Fruit fly (Drosophila melanogaster) whole organism, prepupa: Measurements from ENCODE around the gene Cpr76Bb.

ENCODE experiments used
- Blimp-1 ChIP-seq: fragments of 200-800 bp; sonication (Bioruptor generic); optimal IDR thresholded peaks from 3 replicates; lab custom pipeline; 2017; ENCODE audit warnings: missing biosample characterization, missing genetic modification characterization, mild to moderate bottlenecking, moderate library complexity, missing genetic modification reagents
- CG10631 ChIP-seq: fragments of 200-800 bp; sonication (Bioruptor generic); optimal IDR thresholded peaks from 2 replicates; lab custom pipeline; 2016; ENCODE audit warnings: missing biosample characterization, missing genetic modification characterization
- CG10669 ChIP-seq: fragments of 200-800 bp; sonication (Bioruptor generic); optimal IDR thresholded peaks from 3 replicates; lab custom pipeline; 2018; ENCODE audit warnings: missing biosample characterization, mild to moderate bottlenecking, missing genetic modification characterization, moderate library complexity
- CG11294 ChIP-seq: fragments of 200-800 bp; sonication (Bioruptor generic); IDR thresholded peaks from 2 replicates; pipeline ENCODE4 v1.3.6; 2022; ENCODE audit warnings: missing biosample characterization, missing genetic modification characterization
- CG15336 ChIP-seq: fragments of 200-800 bp; sonication (Bioruptor generic); IDR thresholded peaks from 2 replicates; pipeline ENCODE4 v1.3.6; 2022; ENCODE audit warnings: missing biosample characterization, missing genetic modification characterization
- CG16779 ChIP-seq: fragments of 200-800 bp; sonication (Bioruptor generic); optimal IDR thresholded peaks from 3 replicates; lab custom pipeline; 2017; ENCODE audit warnings: missing biosample characterization, mild to moderate bottlenecking, missing genetic modification characterization
- CG3032 ChIP-seq: fragments of 200-800 bp; optimal IDR thresholded peaks from 2 replicates; lab custom pipeline; 2019; ENCODE audit warnings: missing biosample characterization, mild to moderate bottlenecking, missing genetic modification characterization, moderate library complexity
- CG31627 ChIP-seq: fragments of 200-800 bp; sonication (Bioruptor generic); optimal IDR thresholded peaks from 3 replicates; lab custom pipeline; 2016; ENCODE audit warnings: missing biosample characterization, missing genetic modification characterization
- CG32006 ChIP-seq: fragments of 200-800 bp; sonication (Bioruptor generic); optimal IDR thresholded peaks from 3 replicates; lab custom pipeline; 2017; ENCODE audit warnings: missing biosample characterization, mild to moderate bottlenecking, missing genetic modification characterization
- CG34406 ChIP-seq: fragments of 200-800 bp; sonication (Bioruptor generic); optimal IDR thresholded peaks from 3 replicates; lab custom pipeline; 2016; ENCODE audit warnings: missing biosample characterization, missing genetic modification characterization
- CG3919 ChIP-seq: fragments of 200-800 bp; sonication (Bioruptor generic); optimal IDR thresholded peaks from 3 replicates; lab custom pipeline; 2016; ENCODE audit warnings: missing biosample characterization, missing genetic modification characterization
- CG4318 ChIP-seq: fragments of 200-800 bp; sonication (Bioruptor generic); optimal IDR thresholded peaks from 3 replicates; lab custom pipeline; 2017; ENCODE audit warnings: missing biosample characterization, mild to moderate bottlenecking, missing genetic modification characterization
- CG6163 ChIP-seq: fragments of 200-800 bp; sonication (Bioruptor generic); IDR thresholded peaks from 3 replicates; pipeline ENCODE4 v1.3.6; 2022; ENCODE audit warnings: missing biosample characterization, missing genetic modification characterization
- CG6276 ChIP-seq: fragments of 200-800 bp; sonication (Bioruptor generic); optimal IDR thresholded peaks from 2 replicates; lab custom pipeline; 2017; ENCODE audit warnings: missing biosample characterization, mild to moderate bottlenecking, missing genetic modification characterization
- CG6808 ChIP-seq: fragments of 200-800 bp; sonication (Bioruptor generic); optimal IDR thresholded peaks from 3 replicates; lab custom pipeline; 2017; ENCODE audit warnings: missing biosample characterization, missing genetic modification characterization, mild to moderate bottlenecking, moderate library complexity, missing genetic modification reagents
- CG6854 ChIP-seq: fragments of 200-800 bp; sonication (Bioruptor generic); optimal IDR thresholded peaks from 2 replicates; lab custom pipeline; 2017; ENCODE audit warnings: missing biosample characterization, mild to moderate bottlenecking, missing genetic modification characterization
- CG8119 ChIP-seq: fragments of 200-800 bp; sonication (Bioruptor generic); IDR thresholded peaks from 3 replicates; pipeline ENCODE4 v1.3.6; 2022; ENCODE audit warnings: missing biosample characterization, missing genetic modification characterization
- CG8319 ChIP-seq: fragments of 200-800 bp; sonication (Bioruptor generic); optimal IDR thresholded peaks from 3 replicates; lab custom pipeline; 2016; ENCODE audit warnings: missing biosample characterization, missing genetic modification characterization
- CG9139 ChIP-seq: fragments of 200-800 bp; sonication (Bioruptor generic); optimal IDR thresholded peaks from 3 replicates; lab custom pipeline; 2017; ENCODE audit warnings: missing biosample characterization, mild to moderate bottlenecking, missing genetic modification characterization
- Eip75B ChIP-seq: fragments of 200-800 bp; sonication (Bioruptor generic); optimal IDR thresholded peaks from 3 replicates; lab custom pipeline; 2016; ENCODE audit warnings: missing biosample characterization, missing genetic modification characterization
- Eip78C ChIP-seq: fragments of 200-800 bp; sonication (Bioruptor generic); peaks from one replicate; lab custom pipeline; 2016; ENCODE audit warnings: missing biosample characterization, missing genetic modification characterization
- Ets21C ChIP-seq: fragments of 200-800 bp; sonication (Bioruptor generic); optimal IDR thresholded peaks from 3 replicates; lab custom pipeline; 2016; ENCODE audit warnings: missing biosample characterization, missing genetic modification characterization
- Ets96B ChIP-seq: fragments of 200-800 bp; optimal IDR thresholded peaks from 2 replicates; lab custom pipeline; 2019; ENCODE audit warnings: missing biosample characterization, mild to moderate bottlenecking, missing genetic modification characterization, moderate library complexity
- Hr39 ChIP-seq: fragments of 200-800 bp; sonication (Bioruptor generic); optimal IDR thresholded peaks from 2 replicates; lab custom pipeline; 2016; ENCODE audit warnings: missing biosample characterization, missing genetic modification characterization
- Lpt ChIP-seq: fragments of 200-800 bp; sonication (Bioruptor generic); optimal IDR thresholded peaks from 3 replicates; lab custom pipeline; 2016; ENCODE audit warnings: missing biosample characterization, missing genetic modification characterization
- Met ChIP-seq: fragments of 200-800 bp; sonication (Bioruptor generic); optimal IDR thresholded peaks from 3 replicates; lab custom pipeline; 2016; ENCODE audit warnings: missing biosample characterization, missing genetic modification characterization
- OdsH ChIP-seq: fragments of 200-800 bp; sonication (Bioruptor generic); optimal IDR thresholded peaks from 3 replicates; lab custom pipeline; 2016; ENCODE audit warnings: missing biosample characterization, missing genetic modification characterization
- Sox102F ChIP-seq: fragments of 200-800 bp; sonication (Bioruptor generic); optimal IDR thresholded peaks from 2 replicates; lab custom pipeline; 2016; ENCODE audit warnings: missing biosample characterization, mild to moderate bottlenecking, missing genetic modification characterization
- Sox14 ChIP-seq: fragments of 200-800 bp; sonication (Bioruptor generic); optimal IDR thresholded peaks from 3 replicates; lab custom pipeline; 2016; ENCODE audit warnings: missing biosample characterization, missing genetic modification characterization
- Sox15 ChIP-seq: fragments of 200-800 bp; sonication (Bioruptor generic); optimal IDR thresholded peaks from 3 replicates; lab custom pipeline; 2016; ENCODE audit warnings: missing biosample characterization, missing genetic modification characterization
- cyc ChIP-seq: fragments of 200-800 bp; sonication (Bioruptor generic); optimal IDR thresholded peaks from 3 replicates; lab custom pipeline; 2016; ENCODE audit warnings: missing biosample characterization, missing genetic modification characterization
- dac ChIP-seq: fragments of 200-800 bp; sonication (Bioruptor generic); optimal IDR thresholded peaks from 2 replicates; lab custom pipeline; 2017; ENCODE audit warnings: missing biosample characterization, mild to moderate bottlenecking, missing genetic modification characterization
- dsx ChIP-seq: fragments of 200-800 bp; optimal IDR thresholded peaks from 3 replicates; lab custom pipeline; 2019; ENCODE audit warnings: missing biosample characterization, mild to moderate bottlenecking, missing genetic modification characterization, moderate library complexity; ENCODE audit not compliant: poor library complexity, severe bottlenecking
- esn ChIP-seq: fragments of 200-800 bp; sonication (Bioruptor generic); optimal IDR thresholded peaks from 2 replicates; lab custom pipeline; 2016; ENCODE audit warnings: missing biosample characterization, mild to moderate bottlenecking, missing genetic modification characterization, moderate library complexity
- fkh ChIP-seq: fragments of 200-800 bp; sonication (Bioruptor generic); optimal IDR thresholded peaks from 3 replicates; lab custom pipeline; 2017; ENCODE audit warnings: missing biosample characterization, mild to moderate bottlenecking, missing genetic modification characterization, moderate library complexity
- lz ChIP-seq: fragments of 200-800 bp; sonication (Bioruptor generic); optimal IDR thresholded peaks from 3 replicates; lab custom pipeline; 2016; ENCODE audit warnings: missing biosample characterization, missing genetic modification characterization
- net ChIP-seq: fragments of 200-800 bp; sonication (Bioruptor generic); optimal IDR thresholded peaks from 3 replicates; lab custom pipeline; 2016; ENCODE audit warnings: missing biosample characterization, missing genetic modification characterization
- spab ChIP-seq: fragments of 200-800 bp; sonication (Bioruptor generic); optimal IDR thresholded peaks from 2 replicates; lab custom pipeline; 2017; ENCODE audit warnings: missing biosample characterization, mild to moderate bottlenecking, missing genetic modification characterization, missing genetic modification reagents
- svp ChIP-seq: fragments of 200-800 bp; sonication (Bioruptor generic); peaks from one replicate; lab custom pipeline; 2016; ENCODE audit warnings: missing biosample characterization, missing genetic modification characterization
- topi ChIP-seq: fragments of 200-800 bp; sonication (Bioruptor generic); optimal IDR thresholded peaks from 3 replicates; lab custom pipeline; 2016; ENCODE audit warnings: missing biosample characterization, missing genetic modification characterization
- vri ChIP-seq: fragments of 200-800 bp; sonication (Bioruptor generic); optimal IDR thresholded peaks from 3 replicates; lab custom pipeline; 2016; ENCODE audit warnings: missing biosample characterization, mild to moderate bottlenecking, missing genetic modification characterization

Cpr76Bb gene

DNA sequence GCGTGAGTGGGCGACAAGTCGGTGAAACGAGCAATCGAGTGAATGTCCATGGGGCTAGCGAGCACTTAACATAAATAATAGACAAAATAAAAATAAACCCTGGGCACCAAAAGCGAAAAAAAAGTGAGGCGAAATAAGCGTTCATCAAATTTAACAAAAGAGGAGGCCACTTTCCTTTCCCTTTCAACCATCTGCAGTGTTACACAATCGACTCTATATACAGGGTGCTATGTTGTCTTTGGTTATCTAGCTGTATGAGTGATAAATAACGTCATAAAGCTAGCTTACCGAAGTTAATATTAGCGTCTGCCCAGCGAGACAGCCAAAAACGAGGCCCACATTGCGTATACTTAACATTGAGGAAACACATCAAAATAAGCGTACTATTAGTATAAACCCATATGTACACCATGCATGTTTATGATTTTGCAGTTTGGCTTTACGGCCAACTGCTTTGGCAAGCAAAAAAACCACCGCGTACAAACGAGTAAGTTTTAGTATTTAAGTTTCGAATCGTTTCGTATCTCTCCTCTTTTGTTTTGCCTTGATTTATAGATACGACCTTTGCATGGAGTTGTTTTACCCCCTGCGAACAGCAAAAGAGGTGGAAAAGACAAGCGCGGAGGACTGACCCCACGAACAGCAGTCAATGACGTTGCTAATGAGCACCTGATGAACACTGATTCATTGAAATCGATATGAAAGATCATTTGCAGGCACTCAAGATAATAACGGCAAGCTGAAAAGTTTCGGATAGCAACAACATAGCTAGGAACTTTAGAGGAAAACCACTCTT, 45.7 kb downstream of the Cpr76Bb start:
- TF ChIP-seq CG4318 (GFP tag; lab: Kevin White, UChicago), result no peak
- TF ChIP-seq Sox15, result no peak
- no peak for TF ChIP-seq OdsH (GFP tag; lab: Kevin White, UChicago)
- TF ChIP-seq vri (GFP tag; lab: Kevin White, UChicago), result no peak
- no peak for TF ChIP-seq Blimp-1 (GFP tag; lab: Kevin White, UChicago)
- TF ChIP-seq spab (GFP tag; lab: Kevin White, UChicago), result no peak
- TF ChIP-seq Lpt (GFP tag; lab: Kevin White, UChicago), result no peak
- no peak for TF ChIP-seq CG32006
- no peak for TF ChIP-seq Sox14 (GFP tag; lab: Kevin White, UChicago)
- TF ChIP-seq CG3919 (GFP tag; lab: Kevin White, UChicago), result no peak

dm6 chr3L:19566127-19566526, 46.7 kb downstream of the Cpr76Bb start:
- TF ChIP-seq CG31627 (GFP tag; lab: Kevin White, UChicago) (no peak), Sox102F (GFP tag; lab: Kevin White, UChicago) (no peak), dac (GFP tag; lab: Kevin White, UChicago) (no peak), cyc (no peak), CG11294 (GFP tag; lab: Robert Waterston, UW) (no peak), CG3032 (tag; lab: Kevin White, UChicago) (no peak), dsx (GFP tag; lab: Kevin White, UChicago) (no peak), CG6163 (GFP tag; lab: Robert Waterston, UW) (no peak), Ets96B (tag; lab: Kevin White, UChicago) (no peak), fkh (GFP tag; lab: Kevin White, UChicago) (no peak), CG34406 (GFP tag; lab: Kevin White, UChicago) (no peak), CG3919 (GFP tag; lab: Kevin White, UChicago) (no peak), lz (GFP tag; lab: Kevin White, UChicago) (no peak)
- TF ChIP-seq, all 60 proteins: peak for 0

DNA sequence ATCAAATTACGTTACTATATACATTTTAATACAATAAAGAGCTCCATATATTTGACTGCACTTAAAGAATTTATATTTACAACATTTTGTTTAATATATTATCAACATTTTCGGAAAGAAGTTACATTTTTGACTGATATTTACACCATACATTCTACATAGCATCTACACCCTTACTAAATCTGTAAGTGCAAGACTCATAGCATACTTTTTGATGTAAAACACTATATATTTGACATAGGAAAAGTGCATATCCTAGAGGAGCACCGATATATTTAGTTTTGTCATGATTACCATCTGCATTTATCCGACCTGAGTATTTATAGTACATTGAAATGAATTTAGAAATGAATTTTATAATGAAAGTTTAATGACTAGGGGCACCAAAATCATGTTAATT, 49.5 kb downstream of the Cpr76Bb start:
- TF ChIP-seq Ets21C (no peak), Lpt (GFP tag; lab: Kevin White, UChicago) (no peak), Hr39 (GFP tag; lab: Kevin White, UChicago) (no peak), CG3919 (GFP tag; lab: Kevin White, UChicago) (no peak), CG10631 (GFP tag; lab: Kevin White, UChicago) (no peak), CG3032 (tag; lab: Kevin White, UChicago) (no peak), CG32006 (no peak), OdsH (GFP tag; lab: Kevin White, UChicago) (no peak), CG34406 (GFP tag; lab: Kevin White, UChicago) (no peak), Sox102F (GFP tag; lab: Kevin White, UChicago) (no peak), CG6854 (GFP tag; lab: Kevin White, UChicago) (no peak), svp (GFP tag; lab: Kevin White, UChicago) (no peak), CG10669 (GFP tag; lab: Kevin White, UChicago) (no peak), dac (GFP tag; lab: Kevin White, UChicago) (no peak), Eip75B (GFP tag; lab: Kevin White, UChicago) (no peak), Eip78C (GFP tag; lab: Kevin White, UChicago) (no peak), Blimp-1 (GFP tag; lab: Kevin White, UChicago) (no peak)

- TF ChIP-seq CG8119 (GFP tag; lab: Robert Waterston, UW) (no peak), CG9139 (no peak), CG6276 (GFP tag; lab: Kevin White, UChicago) (no peak), topi (GFP tag; lab: Kevin White, UChicago) (no peak), CG8319 (GFP tag; lab: Kevin White, UChicago) (no peak), CG34406 (GFP tag; lab: Kevin White, UChicago) (no peak), fkh (GFP tag; lab: Kevin White, UChicago) (no peak), CG16779 (tag; lab: Kevin White, UChicago) (no peak), CG6808 (GFP tag; lab: Kevin White, UChicago) (no peak), net (GFP tag; lab: Kevin White, UChicago) (no peak), Met (GFP tag; lab: Kevin White, UChicago) (no peak), CG15336 (GFP tag; lab: Robert Waterston, UW) (no peak), esn (GFP tag; lab: Kevin White, UChicago) (no peak)
Observed at dm6 chr3L:19569407-19569806, 50.0 kb downstream of the Cpr76Bb start.
